Worm (Caenorhabditis elegans): ENCODE measurements around the gene xbx-3.
A peak's percentile ranks its signal among the peaks of the same experiment; 100 is the strongest.
"Not testable (repeated sequence)": the region's sequence is repeated elsewhere in the genome, so short reads cannot be mapped to it uniquely, and the experiment has no call there.

Gene xbx-3

ce11 chrIII:10053312-10053711 lies 17.6 kb downstream of the xbx-3 start, which contains the start of gene T16G12.12:
Gene T16G12.12 (plus strand): TSS chrIII:10053612.
- TF ChIP-seq cnd-1, nhr-12, mls-2 (tag; optimal IDR thresholded peaks at IDR 0.05): not testable (repeated sequence)

DNA sequence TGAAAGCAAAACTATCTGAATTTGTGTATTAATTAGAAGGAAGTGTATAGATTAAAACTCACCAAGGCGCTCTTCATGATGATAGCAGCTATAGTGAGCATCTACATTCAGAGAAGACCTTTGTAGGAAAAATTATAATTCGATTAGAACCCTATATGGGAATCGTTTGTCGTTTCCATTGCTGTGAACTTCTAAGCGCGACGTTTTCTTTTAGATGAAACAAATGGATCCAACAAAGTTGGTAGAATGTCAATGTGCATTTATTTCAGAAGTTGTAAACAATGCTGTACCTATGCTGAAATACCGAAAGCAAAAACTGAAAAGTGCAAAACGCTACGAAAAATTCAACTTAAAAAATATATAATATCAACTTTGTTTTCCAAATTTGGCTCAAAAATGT lies 20.3 kb downstream of the xbx-3 start, which contains the start of gene T16G12.10:
T16G12.10 (minus strand) TSS at position 101 of the 400 bp plus-strand sequence.
- no peak for TF ChIP-seq zip-8 (tag; optimal IDR thresholded peaks at IDR 0.05)
- no peak for TF ChIP-seq snpc-4 (tag; optimal IDR thresholded peaks at IDR 0.05)

- TF ChIP-seq unc-120 (tag; optimal IDR thresholded peaks at IDR 0.05; ENCODE audit: poor library complexity, severe bottlenecking) = no peak
- no peak for TF ChIP-seq cnd-1 (tag; optimal IDR thresholded peaks at IDR 0.05)
- no peak for TF ChIP-seq unc-39 (tag; optimal IDR thresholded peaks at IDR 0.05)
- no peak for TF ChIP-seq ces-1 (GFP tag; optimal IDR thresholded peaks at IDR 0.05)
- TF ChIP-seq M03D4.4 (tag; optimal IDR thresholded peaks at IDR 0.05) = no peak
- TF ChIP-seq tbx-8 (GFP tag; optimal IDR thresholded peaks at IDR 0.05) = no peak
- TF ChIP-seq ceh-39 (tag; optimal IDR thresholded peaks at IDR 0.05) = no peak
- TF ChIP-seq unc-62 (GFP tag; optimal IDR thresholded peaks at IDR 0.05) = no peak
- TF ChIP-seq mls-2 (tag; optimal IDR thresholded peaks at IDR 0.05) = no peak
- TF ChIP-seq sptf-1 (tag; optimal IDR thresholded peaks at IDR 0.05) = no peak
- no peak for TF ChIP-seq pha-4 (tag; optimal IDR thresholded peaks at IDR 0.05)
- no peak for TF ChIP-seq lin-32 (GFP tag; optimal IDR thresholded peaks at IDR 0.05)
Observed at ce11 chrIII:10057518-10057917, 21.8 kb downstream of the xbx-3 start, which contains the start of gene T16G12.4. Gene T16G12.4 (plus strand): TSS chrIII:10057818.

DNA sequence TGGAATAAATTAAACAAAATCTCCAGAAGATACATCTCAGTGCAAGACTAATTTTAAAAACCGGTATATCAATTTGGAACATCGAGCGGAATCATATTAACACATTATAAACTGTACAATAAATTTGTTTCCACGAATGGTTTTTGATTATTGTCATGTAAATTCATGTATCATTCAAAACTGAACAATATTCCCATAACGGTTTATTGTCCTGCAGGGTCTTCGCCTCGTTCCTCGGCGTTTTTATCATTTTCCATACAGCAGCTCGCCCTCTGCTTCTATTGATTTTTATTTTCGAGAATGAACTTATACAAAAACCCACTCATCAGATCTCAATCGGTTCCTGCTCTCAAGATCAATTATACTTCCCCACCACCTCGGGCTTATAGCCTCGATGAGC lies 23.3 kb downstream of the xbx-3 start, which contains the start of gene T16G12.8:
T16G12.8 (plus strand) TSS at position 301 of the 400 bp plus-strand sequence.
- TF ChIP-seq tbx-8 (GFP tag; optimal IDR thresholded peaks at IDR 0.05) (no peak), lin-13 (tag; optimal IDR thresholded peaks at IDR 0.05) (no peak), nhr-12 (tag; optimal IDR thresholded peaks at IDR 0.05) (no peak), nhr-2 (tag; optimal IDR thresholded peaks at IDR 0.05) (no peak), lsy-2 (tag; optimal IDR thresholded peaks at IDR 0.05) (no peak), unc-62 (GFP tag; optimal IDR thresholded peaks at IDR 0.05) (no peak), pha-4 (tag; optimal IDR thresholded peaks at IDR 0.05) (no peak), elt-3 (tag; optimal IDR thresholded peaks at IDR 0.05) (no peak), elt-1 (tag; optimal IDR thresholded peaks at IDR 0.05; ENCODE audit: borderline replicate concordance, insufficient read depth) (no peak), hlh-1 (tag; optimal IDR thresholded peaks at IDR 0.05) (no peak)

DNA sequence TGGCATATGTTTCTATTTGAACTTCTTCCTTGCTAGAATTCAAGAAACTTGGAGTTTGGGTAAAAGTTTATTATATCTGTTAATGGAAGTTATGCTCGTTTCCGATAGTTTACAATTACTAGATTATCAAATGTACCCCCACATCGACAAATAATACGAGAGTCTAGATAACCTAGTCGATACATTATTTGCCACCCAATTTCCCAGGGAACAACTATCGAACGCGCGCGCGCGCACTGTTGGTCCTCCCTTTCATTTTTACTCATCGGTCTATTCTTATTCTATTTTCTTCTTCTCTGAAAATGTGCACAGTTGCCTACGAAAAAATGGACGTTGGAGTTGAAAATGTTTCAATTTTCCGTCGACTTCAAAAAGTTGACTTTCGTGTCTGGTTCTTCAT lies 24.8 kb downstream of the xbx-3 start, which contains the start of gene T16G12.13:
T16G12.13 (plus strand) TSS at position 293 of the 400 bp plus-strand sequence.
- TF ChIP-seq blmp-1 (tag; optimal IDR thresholded peaks at IDR 0.05) (no peak), unc-120 (tag; optimal IDR thresholded peaks at IDR 0.05; ENCODE audit: poor library complexity, severe bottlenecking) (no peak), flh-1 (GFP tag; optimal IDR thresholded peaks at IDR 0.05) (no peak), ceh-39 (tag; optimal IDR thresholded peaks at IDR 0.05) (no peak), ham-2 (GFP tag; optimal IDR thresholded peaks at IDR 0.05) (no peak), nhr-237 (tag; optimal IDR thresholded peaks at IDR 0.05) (no peak), tbx-8 (GFP tag; optimal IDR thresholded peaks at IDR 0.05) (no peak), ceh-83 (GFP tag; optimal IDR thresholded peaks at IDR 0.05) (no peak), ceh-43 (GFP tag; optimal IDR thresholded peaks at IDR 0.05) (no peak), nhr-12 (tag; optimal IDR thresholded peaks at IDR 0.05) (no peak), zip-8 (tag; optimal IDR thresholded peaks at IDR 0.05) (no peak)

DNA sequence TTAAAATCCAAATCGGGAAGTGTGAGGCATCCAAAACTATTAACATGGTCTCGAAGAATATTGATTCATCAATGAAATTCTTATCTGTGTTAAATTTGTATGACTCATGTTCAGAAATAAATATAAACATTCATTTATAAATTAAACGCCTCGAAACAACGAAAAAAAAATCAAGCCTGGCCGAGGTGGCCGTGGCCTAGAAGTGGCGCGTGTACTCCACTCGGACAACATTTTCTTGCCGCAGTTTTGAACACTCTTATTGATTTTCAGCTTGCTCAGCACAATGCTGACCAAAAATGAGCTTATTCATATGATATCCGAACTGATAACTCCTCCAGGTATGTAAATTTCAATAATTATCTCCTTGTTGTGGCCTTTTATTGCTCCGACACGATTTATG lies 28.4 kb downstream of the xbx-3 start, which contains the start of gene ekl-6:
ekl-6 (plus strand) TSS at position 265 of the 400 bp plus-strand sequence.
- no peak for TF ChIP-seq ceh-39 (tag; optimal IDR thresholded peaks at IDR 0.05)
- peak; percentile 4 for TF ChIP-seq cnd-1 (tag; optimal IDR thresholded peaks at IDR 0.05)
- no peak for TF ChIP-seq snpc-4 (tag; optimal IDR thresholded peaks at IDR 0.05)
- TF ChIP-seq nhr-2 (tag; optimal IDR thresholded peaks at IDR 0.05) = no peak
- TF ChIP-seq sptf-1 (tag; optimal IDR thresholded peaks at IDR 0.05) = peak; percentile 5

DNA sequence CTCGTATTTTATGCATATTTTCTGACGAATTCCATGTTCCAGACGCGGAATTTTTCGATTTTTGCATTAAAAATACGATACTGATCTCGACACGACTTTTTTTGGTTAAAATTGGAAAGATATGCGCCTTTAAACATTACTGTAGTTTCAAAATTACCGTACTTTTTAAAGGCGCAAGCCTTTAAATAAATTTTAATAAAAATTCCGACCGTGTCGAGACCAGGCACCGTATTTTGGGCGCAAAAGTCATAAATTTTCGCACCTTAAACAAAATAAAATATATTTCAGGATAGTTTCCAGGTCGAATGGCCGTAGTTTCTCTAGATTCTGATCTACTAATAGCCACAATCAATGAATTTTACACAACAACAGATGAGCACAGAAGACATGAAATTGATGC lies 33.5 kb downstream of the xbx-3 start, which contains the start of gene T16G12.6:
T16G12.6 (plus strand) TSS at position 301 of the 400 bp plus-strand sequence.
- no peak for TF ChIP-seq hlh-1 (tag; optimal IDR thresholded peaks at IDR 0.05)
- no peak for TF ChIP-seq lin-32 (GFP tag; optimal IDR thresholded peaks at IDR 0.05)
- no peak for TF ChIP-seq unc-39 (tag; optimal IDR thresholded peaks at IDR 0.05)
- no peak for TF ChIP-seq sem-2 (GFP tag; optimal IDR thresholded peaks at IDR 0.05)
- TF ChIP-seq sptf-1 (tag; optimal IDR thresholded peaks at IDR 0.05) = no peak
- no peak for TF ChIP-seq mls-2 (tag; optimal IDR thresholded peaks at IDR 0.05)
- TF ChIP-seq zip-8 (tag; optimal IDR thresholded peaks at IDR 0.05) = no peak
- TF ChIP-seq nhr-2 (tag; optimal IDR thresholded peaks at IDR 0.05) = no peak
- TF ChIP-seq mab-5 (tag; optimal IDR thresholded peaks at IDR 0.05) = no peak
- no peak for TF ChIP-seq drap-1 (GFP tag; optimal IDR thresholded peaks at IDR 0.05)

All from whole organism, mixed stage, embryonic.